Fruit fly (Drosophila melanogaster) whole organism, wandering third instar larva: ENCODE measurements around the gene CG1208.
A peak's percentile ranks its signal among the peaks of the same experiment; 100 is the strongest.

Experiments
- Abd-B ChIP-seq: fragments of >200 bp; optimal IDR thresholded peaks from 2 replicates; lab custom pipeline; 2017; ENCODE audit warnings: missing biosample characterization, missing genetic modification characterization
- CG9705 ChIP-seq: fragments of 200-800 bp; sonication (Bioruptor generic); optimal IDR thresholded peaks from 2 replicates; lab custom pipeline; 2018; ENCODE audit warnings: missing biosample characterization, mild to moderate bottlenecking, missing genetic modification characterization
- CrebA ChIP-seq: fragments of 200-800 bp; sonication (Bioruptor generic); optimal IDR thresholded peaks from 2 replicates; lab custom pipeline; 2016; ENCODE audit warnings: missing biosample characterization, mild to moderate bottlenecking, missing genetic modification characterization, borderline replicate concordance
- Dfd ChIP-seq: fragments of >200 bp; optimal IDR thresholded peaks from 2 replicates; lab custom pipeline; 2017; ENCODE audit warnings: missing biosample characterization, missing genetic modification characterization
- GATAd ChIP-seq: sonication (Bioruptor generic); optimal IDR thresholded peaks from 2 replicates; lab custom pipeline; 2016; ENCODE audit warnings: missing biosample characterization, missing genetic modification characterization
- HLH106 ChIP-seq: fragments of 200-800 bp; optimal IDR thresholded peaks from 3 replicates; lab custom pipeline; 2019; ENCODE audit warnings: missing biosample characterization, mild to moderate bottlenecking, missing genetic modification characterization, moderate library complexity
- Hnf4 ChIP-seq: fragments of 200-800 bp; sonication (Bioruptor generic); optimal IDR thresholded peaks from 2 replicates; lab custom pipeline; 2016; ENCODE audit warnings: missing biosample characterization, mild to moderate bottlenecking, missing genetic modification characterization
- Hr78 ChIP-seq: fragments of >200 bp; optimal IDR thresholded peaks from 2 replicates; lab custom pipeline; 2017; ENCODE audit warnings: missing biosample characterization, missing genetic modification characterization
- Hr83 ChIP-seq: fragments of 200-300 bp; sonication (Bioruptor generic); optimal IDR thresholded peaks from 2 replicates; lab custom pipeline; 2016; ENCODE audit warnings: missing biosample characterization, mild to moderate bottlenecking, missing genetic modification characterization, moderate library complexity; ENCODE audit not compliant: poor library complexity, severe bottlenecking
- Jra ChIP-seq: sonication (Bioruptor generic); optimal IDR thresholded peaks from 2 replicates; lab custom pipeline; 2016; ENCODE audit warnings: missing biosample characterization, missing genetic modification characterization
- Mio ChIP-seq: sonication (Bioruptor generic); optimal IDR thresholded peaks from 2 replicates; lab custom pipeline; 2016; ENCODE audit warnings: missing biosample characterization, missing genetic modification characterization
- Myc ChIP-seq: fragments of >200 bp; optimal IDR thresholded peaks from 2 replicates; lab custom pipeline; 2017
- N ChIP-seq: fragments of >200 bp; optimal IDR thresholded peaks from 2 replicates; lab custom pipeline; 2018; ENCODE audit warnings: missing biosample characterization, missing external identifiers, missing genetic modification characterization
- OdsH ChIP-seq: fragments of 200-800 bp; sonication (Bioruptor generic); optimal IDR thresholded peaks from 2 replicates; lab custom pipeline; 2016; ENCODE audit warnings: missing biosample characterization, mild to moderate bottlenecking, missing genetic modification characterization
- Sp1 ChIP-seq: fragments of 200-800 bp; sonication (Bioruptor generic); optimal IDR thresholded peaks from 3 replicates; lab custom pipeline; 2019; ENCODE audit warnings: missing biosample characterization, mild to moderate bottlenecking, missing genetic modification characterization, moderate library complexity
- Vsx2 ChIP-seq: fragments of 200-300, 225-300 bp; sonication (Bioruptor generic); optimal IDR thresholded peaks from 2 replicates; lab custom pipeline; 2018; ENCODE audit warnings: missing biosample characterization, missing genetic modification characterization; ENCODE audit not compliant: partially characterized antibody
- br ChIP-seq: fragments of 200-800 bp; sonication (Bioruptor generic); optimal IDR thresholded peaks from 2 replicates; lab custom pipeline; 2016; ENCODE audit warnings: missing biosample characterization, missing genetic modification characterization
- brk ChIP-seq: fragments of 200-800 bp; sonication (Bioruptor generic); optimal IDR thresholded peaks from 2 replicates; lab custom pipeline; 2016; ENCODE audit warnings: missing biosample characterization, mild to moderate bottlenecking, missing genetic modification characterization
- dl ChIP-seq, 2 experiments: fragments of 175-275, 200-275 bp in 1 of 2; fragments of 200-275 bp in 1 of 2; sonication (Bioruptor generic); optimal IDR thresholded peaks; lab custom pipeline; 2018; ENCODE audit warnings: mild to moderate bottlenecking in 2 of 2, missing biosample characterization in 2 of 2, missing genetic modification characterization in 2 of 2, moderate library complexity in 2 of 2; ENCODE audit not compliant: partially characterized antibody in 2 of 2, insufficient read depth in 1 of 2
- dmrt93B ChIP-seq: fragments of 200-800 bp; sonication (Bioruptor generic); optimal IDR thresholded peaks from 2 replicates; lab custom pipeline; 2018; ENCODE audit warnings: missing biosample characterization, mild to moderate bottlenecking, missing genetic modification characterization
- dsf ChIP-seq: sonication (Bioruptor generic); optimal IDR thresholded peaks from 2 replicates; lab custom pipeline; 2016; ENCODE audit warnings: missing biosample characterization, missing genetic modification characterization, borderline replicate concordance
- ey ChIP-seq: fragments of 200-800 bp; sonication (Bioruptor generic); optimal IDR thresholded peaks from 2 replicates; lab custom pipeline; 2016; ENCODE audit warnings: missing biosample characterization, missing genetic modification characterization
- foxo ChIP-seq, 2 experiments: fragments of 200-800 bp; sonication (Bioruptor generic); optimal IDR thresholded peaks; 2 replicates in 1 of 2; 3 replicates in 1 of 2; lab custom pipeline; 2016 to 2017; ENCODE audit warnings: missing biosample characterization in 2 of 2, missing genetic modification characterization in 2 of 2
- fru ChIP-seq: fragments of 200-800 bp; sonication (Bioruptor generic); optimal IDR thresholded peaks from 3 replicates; lab custom pipeline; 2016; ENCODE audit warnings: missing biosample characterization, mild to moderate bottlenecking, missing genetic modification characterization
- h ChIP-seq: fragments of 200-800 bp; sonication (Bioruptor generic); optimal IDR thresholded peaks from 3 replicates; lab custom pipeline; 2016; ENCODE audit warnings: missing biosample characterization, mild to moderate bottlenecking, missing genetic modification characterization
- jim ChIP-seq: fragments of 175-275, 200-325 bp; sonication (Bioruptor generic); optimal IDR thresholded peaks from 2 replicates; lab custom pipeline; 2016; ENCODE audit warnings: missing biosample characterization, mild to moderate bottlenecking, missing genetic modification characterization
- lola ChIP-seq: fragments of >200 bp; optimal IDR thresholded peaks from 2 replicates; lab custom pipeline; 2017; ENCODE audit warnings: missing biosample characterization, missing genetic modification characterization
- pan ChIP-seq: fragments of >200 bp; optimal IDR thresholded peaks from 2 replicates; lab custom pipeline; 2017
- psq ChIP-seq: fragments of 200-800 bp; sonication (Bioruptor generic); optimal IDR thresholded peaks from 3 replicates; lab custom pipeline; 2017; ENCODE audit warnings: missing biosample characterization, mild to moderate bottlenecking, missing genetic modification characterization, moderate library complexity
- sage ChIP-seq: fragments of 200-800 bp; sonication (Bioruptor generic); optimal IDR thresholded peaks from 2 replicates; lab custom pipeline; 2016; ENCODE audit warnings: missing biosample characterization, mild to moderate bottlenecking, missing genetic modification characterization
- tai ChIP-seq: sonication (Bioruptor generic); optimal IDR thresholded peaks from 2 replicates; lab custom pipeline; 2016; ENCODE audit warnings: missing biosample characterization, missing genetic modification characterization
- usp ChIP-seq: fragments of >200 bp; optimal IDR thresholded peaks from 2 replicates; lab custom pipeline; 2017; ENCODE audit warnings: missing biosample characterization, missing genetic modification characterization
- woc ChIP-seq: sonication (Bioruptor generic); optimal IDR thresholded peaks from 2 replicates; lab custom pipeline; 2016; ENCODE audit warnings: missing biosample characterization, mild to moderate bottlenecking, missing genetic modification characterization

CG1208 gene

dm6 chr3R:5797709-5798108, 33.7 kb upstream of the CG1208 start:
- TF ChIP-seq tai (GFP tag; lab: Kevin White, UChicago): no peak
- TF ChIP-seq lola: no peak
- no peak for TF ChIP-seq Dfd (GFP tag; lab: Kevin White, UChicago)
- TF ChIP-seq CG9705 (GFP tag; lab: Kevin White, UChicago): no peak
- no peak for TF ChIP-seq HLH106
- TF ChIP-seq woc (GFP tag; lab: Kevin White, UChicago): no peak
- no peak for TF ChIP-seq h (GFP tag; lab: Kevin White, UChicago)
- TF ChIP-seq GATAd (GFP tag; lab: Kevin White, UChicago): no peak
- TF ChIP-seq sage: no peak
- TF ChIP-seq pan (lab: Kevin White, UChicago): no peak
- no peak for TF ChIP-seq Mio (GFP tag; lab: Kevin White, UChicago)
- no peak for TF ChIP-seq Abd-B (GFP tag; lab: Kevin White, UChicago)
- no peak for TF ChIP-seq dl (GFP tag; optimal IDR thresholded peaks at IDR 0.05; lab: Kevin White, UChicago; ENCODE audit: insufficient read depth in 1 of 2, partially characterized antibody in 2 of 2)
- TF ChIP-seq brk: no peak
- no peak for TF ChIP-seq OdsH (GFP tag; lab: Kevin White, UChicago)
- no peak for TF ChIP-seq Jra
- no peak for TF ChIP-seq foxo (GFP tag; optimal IDR thresholded peaks at IDR 0.05; lab: Kevin White, UChicago)
- TF ChIP-seq, all 38 proteins: peak for 0

- no peak for TF ChIP-seq HLH106
- TF ChIP-seq h (GFP tag; lab: Kevin White, UChicago): no peak
- TF ChIP-seq N (GFP tag; lab: Kevin White, UChicago): no peak
- TF ChIP-seq dsf (GFP tag; lab: Kevin White, UChicago): no peak
- TF ChIP-seq Hnf4 (GFP tag; lab: Kevin White, UChicago): no peak
- TF ChIP-seq Mio (GFP tag; lab: Kevin White, UChicago): no peak
- no peak for TF ChIP-seq Abd-B (GFP tag; lab: Kevin White, UChicago)
- TF ChIP-seq CG9705 (GFP tag; lab: Kevin White, UChicago): no peak
- no peak for TF ChIP-seq Hr83 (GFP tag; lab: Kevin White, UChicago)
- TF ChIP-seq Myc: no peak
- no peak for TF ChIP-seq tai (GFP tag; lab: Kevin White, UChicago)
- no peak for TF ChIP-seq usp
- no peak for TF ChIP-seq Hr78 (GFP tag; lab: Kevin White, UChicago)
- TF ChIP-seq ey: no peak
Observed at dm6 chr3R:5801703-5802436, 29.6 kb upstream of the CG1208 start, which contains the start of gene CG11000. Gene CG11000 (plus strand): TSS chr3R:5802328.

dm6 chr3R:5813157-5813659, 18.2 kb upstream of the CG1208 start, which contains the start of gene CG42675:
Gene CG42675 (plus strand): TSS chr3R:5813609.
- no peak for TF ChIP-seq tai (GFP tag; lab: Kevin White, UChicago)
- no peak for TF ChIP-seq foxo (GFP tag; optimal IDR thresholded peaks at IDR 0.05; lab: Kevin White, UChicago)
- TF ChIP-seq CG9705 (GFP tag; lab: Kevin White, UChicago): no peak
- TF ChIP-seq CrebA (GFP tag; lab: Kevin White, UChicago): peak; percentile 25
- no peak for TF ChIP-seq jim

DNA sequence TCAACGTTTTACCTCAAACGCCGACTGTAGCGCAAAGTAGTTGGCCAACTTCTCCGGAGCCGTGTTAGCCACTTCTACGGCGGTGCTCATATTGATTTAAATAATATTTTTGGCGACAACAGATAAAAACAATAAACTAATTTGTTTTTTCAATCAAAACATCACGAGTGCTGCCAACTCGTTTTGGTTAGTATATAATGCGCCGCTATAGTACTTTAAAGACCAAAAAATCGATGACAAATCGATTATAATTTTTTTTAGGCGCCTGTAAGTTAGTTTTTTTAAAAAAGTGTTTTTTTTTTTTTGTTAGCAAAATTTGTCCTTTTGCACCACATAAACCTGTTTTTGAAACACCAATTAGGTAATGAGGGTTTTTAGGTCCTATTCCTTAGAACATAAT, 10.2 kb upstream of the CG1208 start, which contains the start of gene Hpr1:
Hpr1 (minus strand) TSS at position 198 of the 400 bp plus-strand sequence.
- TF ChIP-seq pan (lab: Kevin White, UChicago) (no peak), sage (peak; percentile 33)

- TF ChIP-seq woc (GFP tag; lab: Kevin White, UChicago) (no peak), h (GFP tag; lab: Kevin White, UChicago) (peak; percentile 51)
Observed at dm6 chr3R:5821750-5822149, 9.7 kb upstream of the CG1208 start, which contains the start of gene CG46303. Gene CG46303 (plus strand): TSS chr3R:5821972.

DNA sequence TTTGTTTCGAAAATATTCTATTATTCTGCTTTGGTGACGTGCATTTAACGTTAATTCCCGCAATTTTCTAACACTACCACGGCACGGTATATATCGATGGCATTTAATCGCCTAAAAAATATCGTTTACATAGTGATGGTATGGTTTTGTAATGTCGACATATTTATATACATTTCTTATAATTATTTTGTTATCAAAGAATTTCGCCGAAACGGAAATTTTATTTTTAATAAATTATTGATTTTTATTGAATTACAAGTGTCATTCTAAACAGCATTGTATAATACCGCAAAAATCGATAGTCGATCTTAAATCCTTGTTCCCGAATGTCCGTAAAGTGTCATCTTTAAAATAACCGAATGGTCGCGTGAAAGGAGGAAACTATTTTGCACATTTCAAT, 7.0 kb upstream of the CG1208 start, which contains the start of the genes Sec20 and dgrn:
Sec20 (minus strand) TSS at position 77 of the 400 bp plus-strand sequence.
dgrn (plus strand) TSS at position 160 of the 400 bp plus-strand sequence.
- no peak for TF ChIP-seq usp
- TF ChIP-seq brk: peak; percentile 92
- no peak for TF ChIP-seq pan (lab: Kevin White, UChicago)
- peak in 1 of 2 experiments; percentile 79 for TF ChIP-seq foxo (GFP tag; optimal IDR thresholded peaks at IDR 0.05; lab: Kevin White, UChicago)
- TF ChIP-seq dl (GFP tag; optimal IDR thresholded peaks at IDR 0.05; lab: Kevin White, UChicago; ENCODE audit: insufficient read depth in 1 of 2, partially characterized antibody in 2 of 2): no peak
- TF ChIP-seq Mio (GFP tag; lab: Kevin White, UChicago): no peak
- peak; percentile 46 for TF ChIP-seq CrebA (GFP tag; lab: Kevin White, UChicago)
- peak; percentile 78 for TF ChIP-seq HLH106
- TF ChIP-seq CG9705 (GFP tag; lab: Kevin White, UChicago): peak; percentile 48
- TF ChIP-seq tai (GFP tag; lab: Kevin White, UChicago): no peak
- no peak for TF ChIP-seq Hr78 (GFP tag; lab: Kevin White, UChicago)
- peak; percentile 83 for TF ChIP-seq h (GFP tag; lab: Kevin White, UChicago)
- TF ChIP-seq dmrt93B (GFP tag; lab: Kevin White, UChicago): peak; percentile 45
- TF ChIP-seq lola: no peak
- no peak for TF ChIP-seq jim
- no peak for TF ChIP-seq Abd-B (GFP tag; lab: Kevin White, UChicago)
- TF ChIP-seq GATAd (GFP tag; lab: Kevin White, UChicago): no peak
- TF ChIP-seq Dfd (GFP tag; lab: Kevin White, UChicago): no peak
- no peak for TF ChIP-seq Vsx2 (GFP tag; lab: Kevin White, UChicago)
- TF ChIP-seq Sp1 (GFP tag; lab: Kevin White, UChicago): peak; percentile 70
- TF ChIP-seq ey: peak; percentile 50
- TF ChIP-seq br (GFP tag; lab: Kevin White, UChicago): peak; percentile 70
- peak; percentile 33 for TF ChIP-seq Myc
- peak; percentile 78 for TF ChIP-seq sage
- TF ChIP-seq fru (GFP tag; lab: Kevin White, UChicago): peak; percentile 67
- peak; percentile 68 for TF ChIP-seq psq
- TF ChIP-seq N (GFP tag; lab: Kevin White, UChicago): no peak
